Worm (Caenorhabditis elegans): Measurements from ENCODE around the gene F28A12.3.

DNA sequence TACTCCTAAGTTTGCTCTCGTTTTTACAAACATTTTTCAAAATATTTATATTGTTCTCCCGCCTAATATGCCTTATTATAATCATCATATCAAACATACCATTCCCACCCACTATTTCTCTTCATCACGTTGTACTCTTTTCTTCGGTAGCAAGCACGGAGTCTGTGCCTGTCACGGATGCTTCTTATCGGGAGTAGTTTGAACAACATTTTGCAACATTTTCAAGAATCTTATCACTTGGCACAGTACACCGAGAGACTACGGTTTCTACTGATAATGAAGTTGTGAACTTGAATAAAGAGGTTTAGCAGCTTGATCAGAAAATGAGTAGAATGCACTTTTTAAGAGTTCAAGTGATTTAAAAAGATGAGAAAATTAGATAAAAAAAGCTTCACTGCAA, 7.1 kb upstream of the F28A12.3 start:
- TF ChIP-seq tab-1 (GFP tag; IDR thresholded peaks at IDR 0.05), result no peak
- no peak for TF ChIP-seq ztf-23 (GFP tag; IDR thresholded peaks at IDR 0.05)
- no peak for TF ChIP-seq klf-2 (GFP tag; conservative IDR thresholded peaks at IDR 0.05)
- TF ChIP-seq flt-1 (GFP tag; IDR thresholded peaks at IDR 0.05), result no peak
- no peak for TF ChIP-seq med-1 (GFP tag; optimal IDR thresholded peaks at IDR 0.05; ENCODE audit: insufficient read depth)
- TF ChIP-seq ztf-29 (GFP tag; IDR thresholded peaks at IDR 0.05), result no peak
